Worm (Caenorhabditis elegans) whole organism, L4 larva: Measurements from ENCODE around the gene rpoa-12.

Experiments
- R02D3.7 ChIP-seq: fragments of 150-350 bp; sonication (generic microtip); optimal IDR thresholded peaks from 3 replicates; lab custom pipeline; 2014; ENCODE audit warnings: missing biosample characterization, missing genetic modification characterization
- T20F7.1 ChIP-seq: fragments of 200-800 bp; sonication (Bioruptor generic); optimal IDR thresholded peaks from 2 replicates; lab custom pipeline; 2018; ENCODE audit warnings: mild to moderate bottlenecking, missing genetic modification characterization, missing compliant biosample characterization
- T26A8.4 ChIP-seq: fragments of 200-800 bp; sonication (Bioruptor generic); IDR thresholded peaks from 2 replicates; pipeline ENCODE4 v1.3.6; 2022; ENCODE audit warnings: missing genetic modification characterization, missing compliant biosample characterization
- Y105C5A.15 ChIP-seq: fragments of 200-800 bp; sonication (Bioruptor generic); IDR thresholded peaks from 2 replicates; pipeline ENCODE4 v1.3.6; 2022; ENCODE audit warnings: missing genetic modification characterization, missing compliant biosample characterization
- Y48G9A.11 ChIP-seq: fragments of 200-800 bp; sonication (Bioruptor generic); IDR thresholded peaks from 2 replicates; pipeline ENCODE4 v1.3.6; 2022; ENCODE audit warnings: missing genetic modification reagents, missing genetic modification characterization, missing compliant biosample characterization
- ZK337.2 ChIP-seq: fragments of 200-800 bp; sonication (Bioruptor generic); IDR thresholded peaks from 2 replicates; pipeline ENCODE4 v1.3.6; 2022; ENCODE audit warnings: missing genetic modification reagents, missing genetic modification characterization, missing compliant biosample characterization
- ZK546.5 ChIP-seq, 2 experiments: sonication (generic microtip); optimal IDR thresholded peaks; 2 replicates each; lab custom pipeline; 2017; ENCODE audit warnings: missing biosample characterization in 2 of 2, missing genetic modification characterization in 2 of 2
- aha-1 ChIP-seq: fragments of 150-350 bp; peaks from one replicate; lab custom pipeline; 2014; ENCODE audit warnings: missing biosample characterization, missing genetic modification characterization
- aly-2 ChIP-seq: sonication (generic microtip); optimal IDR thresholded peaks from 2 replicates; lab custom pipeline; 2018; ENCODE audit warnings: missing biosample characterization, missing genetic modification characterization
- ama-1 ChIP-seq: fragments of 150-350 bp; optimal IDR thresholded peaks from 2 replicates; lab custom pipeline; 2014; ENCODE audit warnings: inconsistent platforms, mixed read lengths
- arid-1 ChIP-seq: fragments of 200-800 bp; sonication (Bioruptor generic); conservative IDR thresholded peaks from 2 replicates; pipeline ENCODE4 v1.3.6; 2022; ENCODE audit warnings: missing genetic modification reagents, missing genetic modification characterization, missing compliant biosample characterization
- attf-4 ChIP-seq: sonication (generic microtip); optimal IDR thresholded peaks from 3 replicates; lab custom pipeline; 2017; ENCODE audit warnings: missing biosample characterization, missing genetic modification characterization
- ceh-62 ChIP-seq: sonication (generic microtip); optimal IDR thresholded peaks from 2 replicates; lab custom pipeline; 2017; ENCODE audit warnings: missing biosample characterization, missing genetic modification characterization
- dmd-8 ChIP-seq: fragments of 200-800 bp; sonication (Bioruptor generic); IDR thresholded peaks from 2 replicates; pipeline ENCODE4 v1.3.6; 2022; ENCODE audit warnings: missing genetic modification characterization, missing compliant biosample characterization
- dpl-1 ChIP-seq: fragments of 150-350 bp; optimal IDR thresholded peaks from 2 replicates; lab custom pipeline; 2014; ENCODE audit warnings: missing biosample characterization, missing genetic modification reagents, missing genetic modification characterization
- egl-27 ChIP-seq: sonication (generic microtip); optimal IDR thresholded peaks from 3 replicates; lab custom pipeline; 2017; ENCODE audit warnings: missing biosample characterization, missing genetic modification reagents, missing genetic modification characterization
- egl-43 ChIP-seq: fragments of 200-800 bp; sonication (Bioruptor generic); IDR thresholded peaks from 2 replicates; pipeline ENCODE4 v1.3.6; 2022; ENCODE audit warnings: missing genetic modification reagents, missing genetic modification characterization, missing compliant biosample characterization
- fos-1 ChIP-seq: fragments of 150-350 bp; optimal IDR thresholded peaks from 2 replicates; lab custom pipeline; 2014; ENCODE audit warnings: missing biosample characterization, missing genetic modification characterization
- hif-1 ChIP-seq, 2 experiments: sonication (generic microtip); optimal IDR thresholded peaks; 2 replicates each; lab custom pipeline; 2016 to 2017; ENCODE audit warnings: missing compliant biosample characterization in 2 of 2, missing genetic modification characterization in 2 of 2, missing genetic modification reagents in 2 of 2, missing genotype in 2 of 2, mild to moderate bottlenecking in 1 of 2
- hmg-1.1 ChIP-seq: fragments of 200-800 bp; sonication (Bioruptor generic); IDR thresholded peaks from 2 replicates; pipeline ENCODE4 v1.3.6; 2022; ENCODE audit warnings: missing genetic modification reagents, missing genetic modification characterization, missing compliant biosample characterization
- lin-1 ChIP-seq: fragments of 200-800 bp; sonication (Bioruptor generic); IDR thresholded peaks from 2 replicates; pipeline ENCODE4 v1.3.6; 2022; ENCODE audit warnings: missing genetic modification reagents, missing genetic modification characterization, missing compliant biosample characterization
- lin-13 ChIP-seq: fragments of 150-350 bp; optimal IDR thresholded peaks from 2 replicates; lab custom pipeline; 2014; ENCODE audit warnings: missing biosample characterization, missing genetic modification reagents, missing genetic modification characterization
- lin-38 ChIP-seq: fragments of 200-800 bp; sonication (Bioruptor generic); IDR thresholded peaks from 2 replicates; pipeline ENCODE4 v1.3.6; 2022; ENCODE audit warnings: missing genetic modification reagents, missing genetic modification characterization, missing compliant biosample characterization
- lir-3 ChIP-seq: sonication (generic microtip); optimal IDR thresholded peaks from 2 replicates; lab custom pipeline; 2016; ENCODE audit warnings: mild to moderate bottlenecking, missing genetic modification characterization, missing compliant biosample characterization
- mdt-29 ChIP-seq: fragments of 200-800 bp; sonication (Bioruptor generic); IDR thresholded peaks from 2 replicates; pipeline ENCODE4 v1.3.6; 2022; ENCODE audit warnings: missing genetic modification reagents, missing genetic modification characterization, missing compliant biosample characterization
- mes-2 ChIP-seq: sonication (generic microtip); optimal IDR thresholded peaks from 2 replicates; lab custom pipeline; 2016; ENCODE audit warnings: missing genotype, mild to moderate bottlenecking, missing genetic modification characterization, missing compliant biosample characterization; ENCODE audit not compliant: poor library complexity, severe bottlenecking
- mxl-3 ChIP-seq: fragments of 200-800 bp; sonication (Bioruptor generic); optimal IDR thresholded peaks from 2 replicates; lab custom pipeline; 2018; ENCODE audit warnings: mild to moderate bottlenecking, missing genetic modification characterization, missing compliant biosample characterization
- nhr-102 ChIP-seq: sonication (generic microtip); optimal IDR thresholded peaks from 2 replicates; lab custom pipeline; 2016; ENCODE audit warnings: mild to moderate bottlenecking, missing genetic modification characterization, moderate library complexity, missing compliant biosample characterization
- nhr-25 ChIP-seq: sonication (generic microtip); optimal IDR thresholded peaks from 2 replicates; lab custom pipeline; 2017; ENCODE audit warnings: missing genetic modification characterization, mild to moderate bottlenecking, missing compliant biosample characterization, antibody characterized with exemption, moderate library complexity, borderline replicate concordance; ENCODE audit not compliant: insufficient read depth
- nhr-28 ChIP-seq: fragments of 150-350 bp; optimal IDR thresholded peaks from 2 replicates; lab custom pipeline; 2014; ENCODE audit warnings: missing biosample characterization, missing genetic modification characterization
- nhr-41 ChIP-seq: fragments of 200-800 bp; sonication (Bioruptor generic); IDR thresholded peaks from 2 replicates; pipeline ENCODE4 v1.3.6; 2022; ENCODE audit warnings: missing genetic modification reagents, missing genetic modification characterization, missing compliant biosample characterization
- nhr-48 ChIP-seq: sonication (generic microtip); optimal IDR thresholded peaks from 2 replicates; lab custom pipeline; 2016; ENCODE audit warnings: mild to moderate bottlenecking, missing genetic modification characterization, missing compliant biosample characterization
- nhr-6 ChIP-seq: fragments of 150-350 bp; optimal IDR thresholded peaks from 2 replicates; lab custom pipeline; 2014; ENCODE audit warnings: missing biosample characterization, missing genetic modification characterization
- pha-4 ChIP-seq, 2 experiments: fragments of 150-350 bp in 1 of 2; fragments of 200-800 bp in 1 of 2; sonication (Bioruptor generic) in 1 of 2; IDR thresholded peaks in 1 of 2; optimal IDR thresholded peaks in 1 of 2; 2 replicates each; pipeline versions ENCODE4 v1.3.6 to Lab custom; 2014 to 2022; ENCODE audit warnings: missing genetic modification characterization in 2 of 2, missing genetic modification reagents in 2 of 2, missing biosample characterization in 1 of 2, missing compliant biosample characterization in 1 of 2
- sdz-12 ChIP-seq: fragments of 200-800 bp; sonication (Bioruptor generic); optimal IDR thresholded peaks from 2 replicates; lab custom pipeline; 2018; ENCODE audit warnings: mild to moderate bottlenecking, missing genetic modification characterization, missing compliant biosample characterization
- spr-3 ChIP-seq: fragments of 200-800 bp; sonication (Bioruptor generic); optimal IDR thresholded peaks from 2 replicates; lab custom pipeline; 2018; ENCODE audit warnings: mild to moderate bottlenecking, missing genetic modification characterization, missing compliant biosample characterization
- unc-130 ChIP-seq: sonication (generic microtip); optimal IDR thresholded peaks from 2 replicates; lab custom pipeline; 2016; ENCODE audit warnings: missing genetic modification reagents, missing genetic modification characterization, missing compliant biosample characterization
- zfp-2 ChIP-seq: sonication (generic microtip); optimal IDR thresholded peaks from 2 replicates; lab custom pipeline; 2016; ENCODE audit warnings: mild to moderate bottlenecking, missing genetic modification characterization, missing compliant biosample characterization
- zip-11 ChIP-seq: fragments of 200-800 bp; sonication (Bioruptor generic); IDR thresholded peaks from 2 replicates; pipeline ENCODE4 v1.3.6; 2022; ENCODE audit warnings: missing genetic modification characterization, missing compliant biosample characterization

rpoa-12 gene

DNA sequence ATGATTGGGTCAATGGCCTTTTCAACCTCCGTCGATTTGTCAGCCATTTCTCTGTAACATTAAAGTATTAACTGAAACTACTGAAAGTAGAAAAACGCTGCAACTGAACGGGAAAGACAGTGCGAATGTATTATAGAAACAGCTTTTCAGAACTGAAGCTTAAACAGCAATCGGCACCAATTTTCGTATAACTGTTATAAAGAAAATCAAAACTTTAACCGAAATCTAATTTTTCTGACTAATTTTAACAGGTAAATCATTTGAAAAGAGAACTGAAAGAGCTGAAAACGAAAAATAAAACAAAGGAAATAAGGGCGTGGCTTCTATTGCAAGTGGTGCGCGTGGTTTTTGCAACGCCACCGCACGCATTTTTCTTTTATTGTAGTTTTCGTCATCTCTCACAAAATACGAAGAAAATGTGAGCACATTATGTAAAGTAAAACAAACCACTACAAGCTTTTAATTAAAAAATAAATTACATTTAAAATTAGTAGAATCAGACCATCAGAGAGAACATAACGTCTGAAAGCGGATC, 1.9 kb upstream of the rpoa-12 start, which contains the start of gene rrsr-1:
Gene rrsr-1 (minus strand): TSS at position 51 of the 535 bp plus-strand sequence.
- TF ChIP-seq lin-13 (GFP tag; lab: Kevin White, UChicago), result peak; percentile 18
- peak; percentile 86 for TF ChIP-seq nhr-6 (tag; lab: Kevin White, UChicago)
- peak; percentile 29 for TF ChIP-seq dpl-1 (GFP tag; lab: Kevin White, UChicago)
- peak; percentile 36 for TF ChIP-seq unc-130 (GFP tag; lab: Kevin White, UChicago)
- no peak for TF ChIP-seq nhr-25 (tag; lab: Kevin White, UChicago)
- no peak for TF ChIP-seq nhr-48 (tag; lab: Kevin White, UChicago)
- TF ChIP-seq aha-1, result no peak
- no peak for TF ChIP-seq lir-3 (tag; lab: Kevin White, UChicago)
- no peak for TF ChIP-seq R02D3.7
- peak; percentile 40; the same call in 1 of the 2 replicates for TF ChIP-seq hmg-1.1 (GFP tag; lab: Robert Waterston, UW)
- TF ChIP-seq nhr-28 (tag; lab: Kevin White, UChicago), result no peak
- TF ChIP-seq hif-1 (tag; optimal IDR thresholded peaks at IDR 0.05; lab: Kevin White, UChicago), result no peak
- no peak for TF ChIP-seq ceh-62
- TF ChIP-seq mes-2 (tag; lab: Kevin White, UChicago), result peak; percentile 88
- no peak for TF ChIP-seq mdt-29 (GFP tag; lab: Robert Waterston, UW)

DNA sequence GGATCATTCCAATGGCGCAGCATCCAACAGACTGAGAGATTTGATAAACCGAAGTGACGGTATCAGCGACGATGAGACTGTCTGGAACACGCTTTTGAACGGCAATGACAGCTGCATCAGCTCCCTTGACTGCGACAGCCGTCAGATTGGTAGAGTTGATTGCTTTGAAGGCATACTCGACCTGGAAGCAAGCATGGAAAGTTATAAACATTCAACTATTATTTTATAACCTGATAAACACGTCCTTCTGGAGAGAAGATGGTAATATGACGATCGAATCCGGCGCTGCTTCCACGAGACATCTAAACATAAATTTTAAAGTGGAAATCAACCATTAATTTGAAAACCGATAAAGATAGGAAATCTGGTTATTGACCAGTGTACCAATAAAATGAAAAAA, 787 bp downstream of the rpoa-12 start, which contains the start of gene pas-1:
Gene pas-1 (minus strand): TSS at position 302 of the 400 bp plus-strand sequence.
- TF ChIP-seq T26A8.4 (GFP tag; lab: Robert Waterston, UW), result 0 out of 2 replicates have a peak, but pooled peaks have one; percentile 48
- TF ChIP-seq zip-11, result no peak
- TF ChIP-seq fos-1 (tag; lab: Kevin White, UChicago), result no peak
- TF ChIP-seq lin-1, result no peak
- no peak for TF ChIP-seq sdz-12 (GFP tag; lab: Kevin White, UChicago)
- TF ChIP-seq nhr-41 (GFP tag; lab: Robert Waterston, UW), result no peak
- TF ChIP-seq T20F7.1 (GFP tag; lab: Kevin White, UChicago), result no peak
- no peak for TF ChIP-seq ZK546.5 (tag; optimal IDR thresholded peaks at IDR 0.05; lab: Kevin White, UChicago)
- TF ChIP-seq arid-1 (GFP tag; lab: Robert Waterston, UW), result 0 out of 2 replicates have a peak, but pooled peaks have one; percentile 6
- TF ChIP-seq spr-3, result no peak
- peak; percentile 29 for TF ChIP-seq nhr-102 (tag; lab: Kevin White, UChicago)
- no peak for TF ChIP-seq attf-4
- peak; percentile 54 for TF ChIP-seq egl-43 (GFP tag; lab: Robert Waterston, UW)
- 0 out of 2 replicates have a peak, but pooled peaks have one; percentile 12 for TF ChIP-seq Y105C5A.15 (GFP tag; lab: Robert Waterston, UW)
- TF ChIP-seq aly-2 (tag; lab: Kevin White, UChicago), result no peak
- no peak for TF ChIP-seq zfp-2
- TF ChIP-seq pha-4 (GFP tag; IDR thresholded peaks at IDR 0.05; lab: Robert Waterston, UW), result 0 out of 2 replicates have a peak, but pooled peaks have one; percentile 40
- TF ChIP-seq pha-4 (tag; optimal IDR thresholded peaks at IDR 0.05; lab: Kevin White, UChicago), result no peak
- peak; percentile 38 for TF ChIP-seq aha-1
- TF ChIP-seq ZK337.2 (GFP tag; lab: Robert Waterston, UW), result no peak
- TF ChIP-seq unc-130 (GFP tag; lab: Kevin White, UChicago), result no peak
- TF ChIP-seq Y48G9A.11 (GFP tag; lab: Robert Waterston, UW), result peak; percentile 15; the same call in 1 of the 2 replicates
- no peak for TF ChIP-seq mxl-3 (GFP tag; lab: Kevin White, UChicago)
- TF ChIP-seq mdt-29 (GFP tag; lab: Robert Waterston, UW), result no peak
- peak; percentile 60 for TF ChIP-seq lin-38 (GFP tag; lab: Robert Waterston, UW)
- TF ChIP-seq ama-1 (lab: Kevin White, UChicago), result peak; percentile 67
- peak; percentile 74 for TF ChIP-seq dmd-8
- no peak for TF ChIP-seq egl-27 (tag; lab: Kevin White, UChicago)
- TF ChIP-seq, all 104 proteins: peak for 11
